Worm (Caenorhabditis elegans) whole organism, mixed stage, embryonic: ENCODE data around the gene F44E5.4.

ENCODE experiments used
- elt-1 ChIP-seq: sonication (generic microtip); optimal IDR thresholded peaks from 2 replicates; lab custom pipeline; 2017; ENCODE audit warnings: missing genetic modification characterization, mild to moderate bottlenecking, missing compliant biosample characterization, antibody characterized with exemption, moderate library complexity, borderline replicate concordance; ENCODE audit not compliant: insufficient read depth
- lin-32 ChIP-seq: fragments of 200-800 bp; sonication (Bioruptor generic); optimal IDR thresholded peaks from 2 replicates; lab custom pipeline; 2018; ENCODE audit warnings: mild to moderate bottlenecking, missing genetic modification characterization, missing compliant biosample characterization
- mep-1 ChIP-seq: fragments of 150-350 bp; optimal IDR thresholded peaks from 2 replicates; lab custom pipeline; 2017; ENCODE audit warnings: missing biosample characterization, missing genetic modification reagents, missing genetic modification characterization, inconsistent platforms
- nhr-237 ChIP-seq: fragments of 150-350 bp; optimal IDR thresholded peaks from 2 replicates; lab custom pipeline; 2014; ENCODE audit warnings: missing biosample characterization, missing genetic modification characterization
- unc-62 ChIP-seq: fragments of 150-350 bp; optimal IDR thresholded peaks from 2 replicates; lab custom pipeline; 2014; ENCODE audit warnings: missing biosample characterization, missing genetic modification reagents, missing genetic modification characterization
- zip-8 ChIP-seq: fragments of 150-350 bp; optimal IDR thresholded peaks from 2 replicates; lab custom pipeline; 2014; ENCODE audit warnings: missing biosample characterization, missing genetic modification characterization

ce11 chrII:11794392-11794791 lies 35.3 kb upstream of the F44E5.4 start:
- peak; percentile 26 for TF ChIP-seq unc-62 (GFP tag; lab: Kevin White, UChicago)
- TF ChIP-seq lin-32 (GFP tag; lab: Kevin White, UChicago) = no peak
- TF ChIP-seq nhr-237 (tag; lab: Kevin White, UChicago) = no peak
- TF ChIP-seq mep-1 (tag; lab: Kevin White, UChicago) = no peak
- no peak for TF ChIP-seq zip-8 (tag; lab: Kevin White, UChicago)
- no peak for TF ChIP-seq elt-1 (tag; lab: Kevin White, UChicago)
